Worm (Caenorhabditis elegans) whole organism, L4 larva: Measurements from ENCODE around the gene Y15E3A.3.

Source experiments
- mep-1 ChIP-seq: fragments of 150-350 bp; sonication (generic microtip); optimal IDR thresholded peaks from 3 replicates; lab custom pipeline; 2014; ENCODE audit warnings: missing biosample characterization, missing genetic modification characterization
- spr-1 ChIP-seq: sonication (generic microtip); optimal IDR thresholded peaks from 2 replicates; lab custom pipeline; 2016; ENCODE audit warnings: mild to moderate bottlenecking, missing genetic modification characterization, missing compliant biosample characterization

DNA sequence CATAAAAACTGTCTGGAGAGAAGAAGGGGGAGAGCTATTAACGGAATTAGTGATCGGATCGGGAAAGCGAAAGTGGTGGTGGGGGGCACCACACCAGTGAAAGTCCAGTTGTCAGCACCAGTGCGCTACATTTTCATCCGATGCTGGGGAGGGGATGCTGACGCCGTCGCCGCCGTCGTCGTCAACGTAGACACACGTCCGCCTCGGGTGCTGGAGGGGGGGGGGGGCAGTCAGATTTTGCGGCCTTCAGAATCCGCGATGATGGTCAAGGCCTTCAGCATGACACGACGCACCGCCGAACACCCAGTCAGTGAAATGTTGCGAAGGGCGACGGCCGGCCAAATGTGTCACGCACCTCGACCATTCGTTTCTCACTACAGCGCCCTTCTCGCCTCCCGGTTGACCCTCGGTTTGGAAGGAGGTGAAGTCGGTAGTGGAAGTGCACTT is 15.3 kb downstream of the Y15E3A.3 start:
- no peak for TF ChIP-seq spr-1 (tag; lab: Kevin White, UChicago)
- TF ChIP-seq mep-1 (tag; lab: Kevin White, UChicago) = no peak
